Worm (Caenorhabditis elegans) whole organism, midembryonic: ENCODE results near the gene syd-2.
A peak's percentile ranks its signal among the peaks of the same experiment; 100 is the strongest.

Experiments used
- T22C8.4 ChIP-seq: fragments of 200-800 bp; sonication (Bioruptor generic); IDR thresholded peaks from 2 replicates; pipeline ENCODE4 v1.3.6; 2022; ENCODE audit warnings: missing genetic modification characterization, missing compliant biosample characterization
- cog-1 ChIP-seq: sonication (generic microtip); optimal IDR thresholded peaks from 2 replicates; lab custom pipeline; 2016; ENCODE audit warnings: missing genetic modification characterization, missing compliant biosample characterization
- flt-1 ChIP-seq: fragments of 200-800 bp; sonication (Bioruptor generic); IDR thresholded peaks from 2 replicates; pipeline ENCODE4 v1.3.6; 2022; ENCODE audit warnings: missing genetic modification characterization, missing compliant biosample characterization
- klf-2 ChIP-seq: fragments of 200-800 bp; sonication (Bioruptor generic); conservative IDR thresholded peaks from 2 replicates; pipeline ENCODE4 v1.3.6; 2022; ENCODE audit warnings: missing genetic modification reagents, missing genetic modification characterization, missing compliant biosample characterization
- med-1 ChIP-seq: sonication (generic microtip); optimal IDR thresholded peaks from 2 replicates; lab custom pipeline; 2017; ENCODE audit warnings: missing genetic modification characterization, mild to moderate bottlenecking, missing compliant biosample characterization, antibody characterized with exemption, missing genetic modification reagents; ENCODE audit not compliant: insufficient read depth
- ref-1 ChIP-seq: fragments of 200-800 bp; sonication (Bioruptor generic); conservative IDR thresholded peaks from 2 replicates; pipeline ENCODE4 v1.3.6; 2022; ENCODE audit warnings: missing genetic modification reagents, missing genetic modification characterization, missing compliant biosample characterization
- tab-1 ChIP-seq: fragments of 200-800 bp; sonication (Bioruptor generic); IDR thresholded peaks from 2 replicates; pipeline ENCODE4 v1.3.6; 2022; ENCODE audit warnings: missing genetic modification characterization, missing compliant biosample characterization
- ztf-23 ChIP-seq: fragments of 200-800 bp; sonication (Bioruptor generic); IDR thresholded peaks from 2 replicates; pipeline ENCODE4 v1.3.6; 2022; ENCODE audit warnings: missing genetic modification reagents, missing genetic modification characterization, missing compliant biosample characterization
- ztf-29 ChIP-seq: fragments of 200-800 bp; sonication (Bioruptor generic); IDR thresholded peaks from 2 replicates; pipeline ENCODE4 v1.3.6; 2022; ENCODE audit warnings: missing genetic modification reagents, missing genetic modification characterization, missing compliant biosample characterization

The syd-2 gene

ce11 chrX:10590772-10591171, 35.7 kb upstream of the syd-2 start:
- TF ChIP-seq flt-1 (GFP tag; lab: Robert Waterston, UW) = 0 out of 2 replicates have a peak, but pooled peaks have one; percentile 37
- TF ChIP-seq med-1 (GFP tag; lab: Kevin White, UChicago) = no peak

ce11 chrX:10589465-10589864, 34.4 kb upstream of the syd-2 start, which contains the start of gene F57C7.4:
Gene F57C7.4, minus strand, starts transcription at chrX:10589565.
- TF ChIP-seq T22C8.4 (GFP tag; lab: Robert Waterston, UW) (no peak), ztf-29 (GFP tag; lab: Robert Waterston, UW) (no peak), cog-1 (tag; lab: Kevin White, UChicago) (no peak), ref-1 (no peak), ztf-23 (GFP tag; lab: Robert Waterston, UW) (no peak), flt-1 (GFP tag; lab: Robert Waterston, UW) (no peak), med-1 (GFP tag; lab: Kevin White, UChicago) (no peak), klf-2 (no peak), tab-1 (GFP tag; lab: Robert Waterston, UW) (no peak)

- TF ChIP-seq klf-2 = no peak
- TF ChIP-seq med-1 (GFP tag; lab: Kevin White, UChicago) = no peak
- no peak for TF ChIP-seq ztf-23 (GFP tag; lab: Robert Waterston, UW)
- no peak for TF ChIP-seq tab-1 (GFP tag; lab: Robert Waterston, UW)
- no peak for TF ChIP-seq flt-1 (GFP tag; lab: Robert Waterston, UW)
- TF ChIP-seq ref-1 = no peak
- TF ChIP-seq ztf-29 (GFP tag; lab: Robert Waterston, UW) = no peak
- no peak for TF ChIP-seq cog-1 (tag; lab: Kevin White, UChicago)
- no peak for TF ChIP-seq T22C8.4 (GFP tag; lab: Robert Waterston, UW)
Observed at ce11 chrX:10576872-10577271, 21.8 kb upstream of the syd-2 start, which contains the start of gene nhx-5. Gene nhx-5, plus strand, starts transcription at chrX:10576953.

- TF ChIP-seq cog-1 (tag; lab: Kevin White, UChicago) (peak; percentile 14), T22C8.4 (GFP tag; lab: Robert Waterston, UW) (no peak)
Observed at ce11 chrX:10576410-10576809, 21.4 kb upstream of the syd-2 start.

- TF ChIP-seq ztf-23 (GFP tag; lab: Robert Waterston, UW) = no peak
- TF ChIP-seq med-1 (GFP tag; lab: Kevin White, UChicago) = no peak
- TF ChIP-seq ref-1 = no peak
- no peak for TF ChIP-seq ztf-29 (GFP tag; lab: Robert Waterston, UW)
- no peak for TF ChIP-seq T22C8.4 (GFP tag; lab: Robert Waterston, UW)
- TF ChIP-seq flt-1 (GFP tag; lab: Robert Waterston, UW) = no peak
- TF ChIP-seq cog-1 (tag; lab: Kevin White, UChicago) = no peak
Observed at ce11 chrX:10569185-10569584, 14.1 kb upstream of the syd-2 start, which contains the start of gene bet-2. Gene bet-2, plus strand, starts transcription at chrX:10569273.

- peak; percentile 93 for TF ChIP-seq cog-1 (tag; lab: Kevin White, UChicago)
- no peak for TF ChIP-seq klf-2
- no peak for TF ChIP-seq flt-1 (GFP tag; lab: Robert Waterston, UW)
- TF ChIP-seq tab-1 (GFP tag; lab: Robert Waterston, UW) = peak; percentile 67; the same call in 1 of the 2 replicates
- TF ChIP-seq T22C8.4 (GFP tag; lab: Robert Waterston, UW) = peak; percentile 97
- TF ChIP-seq ref-1 = peak; percentile 41; the same call in 1 of the 2 replicates
- TF ChIP-seq ztf-23 (GFP tag; lab: Robert Waterston, UW) = peak; percentile 56
- peak; percentile 92 for TF ChIP-seq ztf-29 (GFP tag; lab: Robert Waterston, UW)
- TF ChIP-seq med-1 (GFP tag; lab: Kevin White, UChicago) = peak; percentile 11
Observed at ce11 chrX:10568385-10569149, 13.5 kb upstream of the syd-2 start.

ce11 chrX:10566775-10567174, 11.7 kb upstream of the syd-2 start:
- no peak for TF ChIP-seq tab-1 (GFP tag; lab: Robert Waterston, UW)
- no peak for TF ChIP-seq med-1 (GFP tag; lab: Kevin White, UChicago)
- TF ChIP-seq T22C8.4 (GFP tag; lab: Robert Waterston, UW) = no peak
- no peak for TF ChIP-seq ztf-29 (GFP tag; lab: Robert Waterston, UW)
- no peak for TF ChIP-seq ref-1
- no peak for TF ChIP-seq klf-2
- no peak for TF ChIP-seq cog-1 (tag; lab: Kevin White, UChicago)
- no peak for TF ChIP-seq flt-1 (GFP tag; lab: Robert Waterston, UW)
- no peak for TF ChIP-seq ztf-23 (GFP tag; lab: Robert Waterston, UW)

- TF ChIP-seq klf-2 = no peak
- TF ChIP-seq ztf-23 (GFP tag; lab: Robert Waterston, UW) = no peak
- no peak for TF ChIP-seq flt-1 (GFP tag; lab: Robert Waterston, UW)
- no peak for TF ChIP-seq cog-1 (tag; lab: Kevin White, UChicago)
- TF ChIP-seq T22C8.4 (GFP tag; lab: Robert Waterston, UW) = no peak
- TF ChIP-seq med-1 (GFP tag; lab: Kevin White, UChicago) = no peak
- no peak for TF ChIP-seq tab-1 (GFP tag; lab: Robert Waterston, UW)
- no peak for TF ChIP-seq ztf-29 (GFP tag; lab: Robert Waterston, UW)
- TF ChIP-seq ref-1 = no peak
Observed at ce11 chrX:10559203-10559602, 4.2 kb upstream of the syd-2 start, which contains the start of gene F59F5.7. Gene F59F5.7, plus strand, starts transcription at chrX:10559503.

ce11 chrX:10556764-10557163, 1.7 kb upstream of the syd-2 start:
- TF ChIP-seq klf-2 (no peak), cog-1 (tag; lab: Kevin White, UChicago) (no peak)

ce11 chrX:10553048-10553447, 2.0 kb downstream of the syd-2 start:
- TF ChIP-seq ztf-29 (GFP tag; lab: Robert Waterston, UW) (no peak), klf-2 (no peak), cog-1 (tag; lab: Kevin White, UChicago) (no peak), T22C8.4 (GFP tag; lab: Robert Waterston, UW) (no peak), tab-1 (GFP tag; lab: Robert Waterston, UW) (no peak), ref-1 (no peak), med-1 (GFP tag; lab: Kevin White, UChicago) (no peak), flt-1 (GFP tag; lab: Robert Waterston, UW) (no peak), ztf-23 (GFP tag; lab: Robert Waterston, UW) (no peak)
